Worm (Caenorhabditis elegans) whole organism, dauer: Measurements from ENCODE around the gene nlp-101.

Experiments
- unc-62 ChIP-seq: sonication (generic microtip); optimal IDR thresholded peaks from 2 replicates; lab custom pipeline; 2017; ENCODE audit warnings: missing biosample characterization, missing genetic modification reagents, missing genetic modification characterization

Gene nlp-101

ce11 chrX:7825707-7826106, 13.0 kb upstream of the nlp-101 start:
- no peak for TF ChIP-seq unc-62 (GFP tag; lab: Kevin White, UChicago)

- no peak for TF ChIP-seq unc-62 (GFP tag; lab: Kevin White, UChicago)
Measured at ce11 chrX:7826590-7827260, 12.0 kb upstream of the nlp-101 start.

ce11 chrX:7827989-7828388, 10.7 kb upstream of the nlp-101 start:
- no peak for TF ChIP-seq unc-62 (GFP tag; lab: Kevin White, UChicago)

ce11 chrX:7834117-7834516, 4.6 kb upstream of the nlp-101 start, which contains the start of gene sul-3:
Gene sul-3, minus strand, starts transcription at chrX:7834217.
- TF ChIP-seq unc-62 (GFP tag; lab: Kevin White, UChicago), result no peak

- TF ChIP-seq unc-62 (GFP tag; lab: Kevin White, UChicago), result no peak
Measured at ce11 chrX:7839989-7840388, 1.3 kb downstream of the nlp-101 start.

ce11 chrX:7842241-7842640, 3.6 kb downstream of the nlp-101 start, which contains the start of gene idpp-11:
Gene idpp-11, plus strand, starts transcription at chrX:7842541.
- no peak for TF ChIP-seq unc-62 (GFP tag; lab: Kevin White, UChicago)

- TF ChIP-seq unc-62 (GFP tag; lab: Kevin White, UChicago), result no peak
Measured at ce11 chrX:7847413-7847812, 8.7 kb downstream of the nlp-101 start, which contains the start of gene C54D2.6. Gene C54D2.6, minus strand, starts transcription at chrX:7847513.

ce11 chrX:7866493-7866892, 27.8 kb downstream of the nlp-101 start:
- TF ChIP-seq unc-62 (GFP tag; lab: Kevin White, UChicago), result no peak

- TF ChIP-seq unc-62 (GFP tag; lab: Kevin White, UChicago), result no peak
Measured at ce11 chrX:7867307-7867706, 28.6 kb downstream of the nlp-101 start.

- no peak for TF ChIP-seq unc-62 (GFP tag; lab: Kevin White, UChicago)
Measured at ce11 chrX:7873350-7873749, 34.7 kb downstream of the nlp-101 start.

- no peak for TF ChIP-seq unc-62 (GFP tag; lab: Kevin White, UChicago)
Measured at ce11 chrX:7875854-7876253, 37.2 kb downstream of the nlp-101 start, which contains the start of gene cca-1. Gene cca-1, minus strand, starts transcription at chrX:7875954.

ce11 chrX:7880848-7881247, 42.2 kb downstream of the nlp-101 start, which contains the start of gene C39D10.8:
Gene C39D10.8, minus strand, starts transcription at chrX:7880948.
- TF ChIP-seq unc-62 (GFP tag; lab: Kevin White, UChicago), result no peak

- no peak for TF ChIP-seq unc-62 (GFP tag; lab: Kevin White, UChicago)
Measured at ce11 chrX:7881307-7881706, 42.6 kb downstream of the nlp-101 start.

ce11 chrX:7883994-7884393, 45.3 kb downstream of the nlp-101 start, which contains the start of gene pcyt-2.2:
Gene pcyt-2.2, plus strand, starts transcription at chrX:7884294.
- TF ChIP-seq unc-62 (GFP tag; lab: Kevin White, UChicago), result no peak

- TF ChIP-seq unc-62 (GFP tag; lab: Kevin White, UChicago), result no peak
Measured at ce11 chrX:7886200-7886599, 47.5 kb downstream of the nlp-101 start.

- TF ChIP-seq unc-62 (GFP tag; lab: Kevin White, UChicago), result no peak
Measured at ce11 chrX:7888915-7889314, 50.2 kb downstream of the nlp-101 start, which contains the start of gene C39D10.2. Gene C39D10.2, plus strand, starts transcription at chrX:7889215.
